Fruit fly (Drosophila melanogaster) whole organism, embryonic: ENCODE results near the gene CG33721.

ENCODE experiments used
- Ada2b ChIP-seq: fragments of 200-800 bp; sonication (Bioruptor generic); IDR thresholded peaks from 2 replicates; pipeline ENCODE4 v1.3.6; 2022; ENCODE audit warnings: missing biosample characterization, missing genetic modification characterization
- Antp ChIP-seq: fragments of 200-800 bp; sonication (Bioruptor generic); optimal IDR thresholded peaks from 3 replicates; lab custom pipeline; 2016; ENCODE audit warnings: missing biosample characterization, missing genetic modification characterization
- Asciz ChIP-seq: fragments of 200-800 bp; sonication (Bioruptor generic); optimal IDR thresholded peaks from 2 replicates; lab custom pipeline; 2017; ENCODE audit warnings: missing biosample characterization, mild to moderate bottlenecking, missing genetic modification characterization, missing genetic modification reagents
- CG10147 ChIP-seq: fragments of 200-800 bp; sonication (Bioruptor generic); optimal IDR thresholded peaks from 2 replicates; lab custom pipeline; 2019; ENCODE audit warnings: missing biosample characterization, mild to moderate bottlenecking, missing genetic modification characterization, moderate library complexity
- CG10959 ChIP-seq: fragments of 200-800 bp; sonication (Bioruptor generic); IDR thresholded peaks from 2 replicates; pipeline ENCODE4 v1.3.6; 2022; ENCODE audit warnings: missing biosample characterization, missing genetic modification characterization
- CG10979 ChIP-seq: fragments of 200-800 bp; sonication (Bioruptor generic); optimal IDR thresholded peaks from 2 replicates; lab custom pipeline; 2018; ENCODE audit warnings: missing biosample characterization, mild to moderate bottlenecking, missing genetic modification characterization, moderate library complexity
- CG11093 ChIP-seq: fragments of 200-800 bp; sonication (Bioruptor generic); IDR thresholded peaks from 3 replicates; pipeline ENCODE4 v1.3.6; 2022; ENCODE audit warnings: missing biosample characterization, missing genetic modification characterization
- CG11695 ChIP-seq: fragments of 200-800 bp; sonication (Bioruptor generic); IDR thresholded peaks from 3 replicates; pipeline ENCODE4 v1.3.6; 2022; ENCODE audit warnings: missing biosample characterization, missing genetic modification characterization
- CG12104 ChIP-seq: fragments of 200-800 bp; sonication (Bioruptor generic); optimal IDR thresholded peaks from 3 replicates; lab custom pipeline; 2016; ENCODE audit warnings: missing biosample characterization, missing genetic modification characterization
- CG15011 ChIP-seq: fragments of 200-800 bp; sonication (Bioruptor generic); optimal IDR thresholded peaks from 3 replicates; lab custom pipeline; 2018; ENCODE audit warnings: missing biosample characterization, mild to moderate bottlenecking, missing genetic modification characterization
- CG15696 ChIP-seq: fragments of 200-800 bp; sonication (Bioruptor generic); optimal IDR thresholded peaks from 2 replicates; lab custom pipeline; 2019; ENCODE audit warnings: missing biosample characterization, mild to moderate bottlenecking, missing genetic modification characterization, moderate library complexity
- CG17359 ChIP-seq: fragments of 200-800 bp; sonication (Bioruptor generic); optimal IDR thresholded peaks from 3 replicates; lab custom pipeline; 2018; ENCODE audit warnings: missing biosample characterization, mild to moderate bottlenecking, missing genetic modification characterization, moderate library complexity
- CG17829 ChIP-seq: fragments of 200-800 bp; optimal IDR thresholded peaks from 2 replicates; lab custom pipeline; 2019; ENCODE audit warnings: missing biosample characterization, mild to moderate bottlenecking, missing genetic modification characterization, moderate library complexity
- CG18262 ChIP-seq: fragments of 200-800 bp; optimal IDR thresholded peaks from 3 replicates; lab custom pipeline; 2019; ENCODE audit warnings: missing biosample characterization, mild to moderate bottlenecking, missing genetic modification characterization, moderate library complexity
- CG2199 ChIP-seq: fragments of 200-800 bp; sonication (Bioruptor generic); IDR thresholded peaks from 3 replicates; pipeline ENCODE4 v1.3.6; 2022; ENCODE audit warnings: missing biosample characterization, missing genetic modification characterization
- CG2712 ChIP-seq: fragments of 200-800 bp; optimal IDR thresholded peaks from 3 replicates; lab custom pipeline; 2019; ENCODE audit warnings: missing biosample characterization, mild to moderate bottlenecking, missing genetic modification characterization, moderate library complexity
- CG31441 ChIP-seq: fragments of 200-800 bp; sonication (Bioruptor generic); IDR thresholded peaks from 2 replicates; pipeline ENCODE4 v1.3.6; 2022; ENCODE audit warnings: missing biosample characterization, missing genetic modification characterization
- CG5245 ChIP-seq: fragments of 200-800 bp; sonication (Bioruptor generic); optimal IDR thresholded peaks from 3 replicates; lab custom pipeline; 2016; ENCODE audit warnings: missing biosample characterization, missing genetic modification characterization
- CG6272 ChIP-seq: fragments of 200-800 bp; sonication (Bioruptor generic); IDR thresholded peaks from 2 replicates; pipeline ENCODE4 v1.3.6; 2022; ENCODE audit warnings: missing biosample characterization, missing genetic modification characterization
- CG6689 ChIP-seq: fragments of 200-800 bp; sonication (Bioruptor generic); IDR thresholded peaks from 2 replicates; pipeline ENCODE4 v1.3.6; 2022; ENCODE audit warnings: missing biosample characterization, missing genetic modification characterization
- CG9727 ChIP-seq: fragments of 200-800 bp; sonication (Bioruptor generic); optimal IDR thresholded peaks from 3 replicates; lab custom pipeline; 2017; ENCODE audit warnings: missing biosample characterization, mild to moderate bottlenecking, missing genetic modification characterization
- Drgx ChIP-seq: fragments of 200-800 bp; sonication (Bioruptor generic); IDR thresholded peaks from 2 replicates; pipeline ENCODE4 v1.3.6; 2022; ENCODE audit warnings: missing biosample characterization, missing genetic modification characterization
- H15 ChIP-seq: fragments of 200-800 bp; sonication (Bioruptor generic); IDR thresholded peaks from 3 replicates; pipeline ENCODE4 v1.3.6; 2022; ENCODE audit warnings: missing biosample characterization, missing genetic modification characterization
- Hr51 ChIP-seq, 2 experiments: fragments of 200-800 bp; sonication (Bioruptor generic); optimal IDR thresholded peaks; 2 replicates in 1 of 2; 3 replicates in 1 of 2; lab custom pipeline; 2016 to 2018; ENCODE audit warnings: missing biosample characterization in 2 of 2, missing genetic modification characterization in 2 of 2, mild to moderate bottlenecking in 1 of 2, moderate library complexity in 1 of 2
- Neu2 ChIP-seq: fragments of 200-800 bp; sonication (Bioruptor generic); optimal IDR thresholded peaks from 3 replicates; lab custom pipeline; 2016; ENCODE audit warnings: missing biosample characterization, missing genetic modification characterization, borderline replicate concordance
- Opbp ChIP-seq: fragments of 200-800 bp; sonication (Bioruptor generic); IDR thresholded peaks from 3 replicates; pipeline ENCODE4 v1.3.6; 2022; ENCODE audit warnings: missing biosample characterization, missing genetic modification characterization; ENCODE audit not compliant: partially characterized antibody
- Ptx1 ChIP-seq: fragments of 200-800 bp; sonication (Bioruptor generic); IDR thresholded peaks from 2 replicates; pipeline ENCODE4 v1.3.6; 2022; ENCODE audit warnings: missing biosample characterization, missing genetic modification characterization
- Sox100B ChIP-seq: fragments of 200-800 bp; sonication (Bioruptor generic); optimal IDR thresholded peaks from 3 replicates; lab custom pipeline; 2018; ENCODE audit warnings: missing biosample characterization, mild to moderate bottlenecking, missing genetic modification characterization
- Xrp1 ChIP-seq: fragments of 200-800 bp; sonication (Bioruptor generic); IDR thresholded peaks from 2 replicates; pipeline ENCODE4 v1.3.6; 2022; ENCODE audit warnings: missing biosample characterization, missing genetic modification characterization
- croc ChIP-seq: fragments of 200-800 bp; sonication (Bioruptor generic); conservative IDR thresholded peaks from 3 replicates; pipeline ENCODE4 v1.3.6; 2022; ENCODE audit warnings: missing biosample characterization, missing genetic modification characterization
- dmrt99B ChIP-seq: fragments of 200-800 bp; sonication (Bioruptor generic); optimal IDR thresholded peaks from 2 replicates; lab custom pipeline; 2018; ENCODE audit warnings: missing biosample characterization, mild to moderate bottlenecking, missing genetic modification characterization, moderate library complexity
- dysf ChIP-seq: fragments of 200-800 bp; sonication (Bioruptor generic); IDR thresholded peaks from 3 replicates; pipeline ENCODE4 v1.3.6; 2022; ENCODE audit warnings: missing biosample characterization, missing genetic modification characterization
- esg ChIP-seq: fragments of 200-800 bp; sonication (Bioruptor generic); conservative IDR thresholded peaks from 2 replicates; pipeline ENCODE4 v1.3.6; 2022; ENCODE audit warnings: missing biosample characterization, missing genetic modification characterization
- fd64A ChIP-seq: fragments of 200-800 bp; sonication (Bioruptor generic); optimal IDR thresholded peaks from 3 replicates; lab custom pipeline; 2018; ENCODE audit warnings: missing biosample characterization, mild to moderate bottlenecking, missing genetic modification characterization
- fd96Cb ChIP-seq: fragments of 200-800 bp; sonication (Bioruptor generic); optimal IDR thresholded peaks from 2 replicates; lab custom pipeline; 2018; ENCODE audit warnings: missing biosample characterization, mild to moderate bottlenecking, missing genetic modification characterization, moderate library complexity
- gem ChIP-seq: fragments of 200-800 bp; sonication (Bioruptor generic); optimal IDR thresholded peaks from 2 replicates; lab custom pipeline; 2019; ENCODE audit warnings: missing biosample characterization, mild to moderate bottlenecking, missing genetic modification characterization, moderate library complexity
- klu ChIP-seq: fragments of 200-800 bp; sonication (Bioruptor generic); IDR thresholded peaks from 2 replicates; pipeline ENCODE4 v1.3.6; 2022; ENCODE audit warnings: missing biosample characterization, missing genetic modification characterization
- nau ChIP-seq: fragments of 200-800 bp; sonication (Bioruptor generic); optimal IDR thresholded peaks from 3 replicates; lab custom pipeline; 2017; ENCODE audit warnings: missing biosample characterization, mild to moderate bottlenecking, missing genetic modification characterization, missing genetic modification reagents
- nmo ChIP-seq: fragments of 200-800 bp; sonication (Bioruptor generic); optimal IDR thresholded peaks from 2 replicates; lab custom pipeline; 2018; ENCODE audit warnings: missing biosample characterization, mild to moderate bottlenecking, missing genetic modification characterization, moderate library complexity
- oc ChIP-seq: fragments of 200-800 bp; sonication (Bioruptor generic); optimal IDR thresholded peaks from 2 replicates; lab custom pipeline; 2018; ENCODE audit warnings: missing biosample characterization, mild to moderate bottlenecking, missing genetic modification characterization, moderate library complexity
- otp ChIP-seq: fragments of 200-800 bp; sonication (Bioruptor generic); IDR thresholded peaks from 3 replicates; pipeline ENCODE4, ENCODE4 v1.3.6; 2022; ENCODE audit warnings: missing biosample characterization, missing genetic modification characterization
- row ChIP-seq: fragments of 200-800 bp; sonication (Bioruptor generic); IDR thresholded peaks from 3 replicates; pipeline ENCODE4 v1.3.6; 2022; ENCODE audit warnings: missing biosample characterization, missing genetic modification characterization
- slou ChIP-seq: fragments of 200-800 bp; sonication (Bioruptor generic); optimal IDR thresholded peaks from 3 replicates; lab custom pipeline; 2016; ENCODE audit warnings: missing biosample characterization, missing genetic modification characterization
- ttk ChIP-seq: fragments of 200-800 bp; sonication (Bioruptor generic); IDR thresholded peaks from 2 replicates; pipeline ENCODE4 v2.1.2; 2022; ENCODE audit warnings: missing biosample characterization, missing genetic modification characterization
- unpg ChIP-seq: fragments of 200-800 bp; sonication (Bioruptor generic); optimal IDR thresholded peaks from 3 replicates; lab custom pipeline; 2018; ENCODE audit warnings: missing biosample characterization, mild to moderate bottlenecking, missing genetic modification characterization, moderate library complexity
- z ChIP-seq: fragments of 200-800 bp; sonication (Bioruptor generic); IDR thresholded peaks from 3 replicates; pipeline ENCODE4 v1.3.6; 2022; ENCODE audit warnings: missing biosample characterization, missing genetic modification characterization
- zf30C ChIP-seq: fragments of 200-800 bp; sonication (Bioruptor generic); optimal IDR thresholded peaks from 3 replicates; lab custom pipeline; 2018; ENCODE audit warnings: missing biosample characterization, mild to moderate bottlenecking, missing genetic modification characterization

CG33721 gene

dm6 chr3R:22324736-22325135 is 6.1 kb upstream of the CG33721 start (continued):
- TF ChIP-seq croc (GFP tag; lab: Robert Waterston, UW) (0 out of 3 replicates have a peak, but pooled peaks have one; percentile 33), CG10979 (peak; percentile 56), zf30C (peak; percentile 62), Xrp1 (GFP tag; lab: Robert Waterston, UW) (peak; percentile 58; the same call in 1 of the 2 replicates), CG15696 (peak; percentile 13), CG17829 (peak; percentile 43), CG10959 (GFP tag; lab: Robert Waterston, UW) (0 out of 2 replicates have a peak, but pooled peaks have one; percentile 27), Drgx (GFP tag; lab: Robert Waterston, UW) (peak; percentile 57; the same call in 1 of the 2 replicates), CG11093 (GFP tag; lab: Robert Waterston, UW) (0 out of 3 replicates have a peak, but pooled peaks have one; percentile 10)

- TF ChIP-seq Neu2 (no peak), Ptx1 (GFP tag; lab: Robert Waterston, UW) (0 out of 2 replicates have a peak, but pooled peaks have one; percentile 32), z (GFP tag; lab: Robert Waterston, UW) (no peak), nau (GFP tag; lab: Kevin White, UChicago) (peak; percentile 1), CG2199 (GFP tag; lab: Robert Waterston, UW) (no peak), H15 (0 out of 3 replicates have a peak, but pooled peaks have one; percentile 14), ttk (GFP tag; lab: Robert Waterston, UW) (peak; percentile 21; the same call in 1 of the 2 replicates), unpg (GFP tag; lab: Kevin White, UChicago) (peak; percentile 41), oc (tag; lab: Kevin White, UChicago) (peak; percentile 4), CG10147 (no peak), CG6272 (GFP tag; lab: Robert Waterston, UW) (0 out of 2 replicates have a peak, but pooled peaks have one; percentile 29), klu (GFP tag; lab: Robert Waterston, UW) (no peak), fd64A (no peak), CG5245 (GFP tag; lab: Kevin White, UChicago) (no peak), Opbp (GFP tag; lab: Robert Waterston, UW) (no peak), CG15011 (GFP tag; lab: Kevin White, UChicago) (no peak), slou (GFP tag; lab: Kevin White, UChicago) (no peak), gem (peak; percentile 66), dysf (0 out of 3 replicates have a peak, but pooled peaks have one; percentile 20), row (peak; percentile 42; the same call in 1 of the 3 replicates), fd96Cb (tag; lab: Kevin White, UChicago) (peak; percentile 50), Ada2b (GFP tag; lab: Robert Waterston, UW) (peak; percentile 27; the same call in 1 of the 2 replicates), CG31441 (GFP tag; lab: Robert Waterston, UW) (peak; percentile 66), CG17359 (tag; lab: Kevin White, UChicago) (peak; percentile 54), CG12104 (no peak), esg (GFP tag; lab: Robert Waterston, UW) (0 out of 2 replicates have a peak, but pooled peaks have one; percentile 20), Hr51 (GFP tag; optimal IDR thresholded peaks at IDR 0.05; lab: Kevin White, UChicago) (peak in 1 of 2 experiments; percentile 72), CG11695 (GFP tag; lab: Robert Waterston, UW) (no peak), Asciz (GFP tag; lab: Kevin White, UChicago) (peak; percentile 19), CG18262 (peak; percentile 31), CG6689 (GFP tag; lab: Robert Waterston, UW) (0 out of 2 replicates have a peak, but pooled peaks have one; percentile 25), dmrt99B (tag; lab: Kevin White, UChicago) (peak; percentile 77), CG2712 (tag; lab: Kevin White, UChicago) (no peak), nmo (GFP tag; lab: Kevin White, UChicago) (peak; percentile 7), otp (GFP tag; lab: Robert Waterston, UW) (no peak), CG9727 (GFP tag; lab: Kevin White, UChicago) (no peak), Sox100B (GFP tag; lab: Kevin White, UChicago) (peak; percentile 34), Antp (GFP tag; lab: Kevin White, UChicago) (no peak)
Measured at dm6 chr3R:22328665-22329350, 2.1 kb upstream of the CG33721 start, which contains the start of gene CG7080. CG7080 (plus strand) TSS chr3R:22329300.
